Worm (Caenorhabditis elegans): ENCODE data around the gene hyls-1.
A peak's percentile ranks its signal among the peaks of the same experiment; 100 is the strongest.

hyls-1 gene

DNA sequence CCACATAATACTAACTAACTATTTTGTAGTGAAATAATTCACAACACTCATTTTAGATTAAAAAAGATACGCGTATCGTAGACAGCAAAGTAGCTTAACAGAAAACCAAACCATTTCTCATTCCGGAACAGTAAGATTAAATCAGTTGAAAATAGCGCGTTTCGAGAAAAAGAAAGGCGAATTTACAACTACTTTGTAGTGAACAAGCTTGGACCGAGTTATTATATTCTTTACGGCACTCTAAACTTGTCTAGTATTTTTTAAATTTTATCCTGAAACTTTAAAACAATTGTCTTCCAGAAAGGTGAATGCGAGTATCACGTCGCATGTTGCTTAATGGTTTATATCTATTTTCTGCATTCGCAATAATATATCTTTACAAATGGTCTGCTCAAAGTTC is 41.9 kb downstream of the hyls-1 start, which contains the start of gene C13A2.4:
Gene C13A2.4, plus strand, starts transcription at position 301 of the 400 bp plus-strand sequence.
- TF ChIP-seq R02D3.7 (tag; optimal IDR thresholded peaks at IDR 0.05) = no peak
- no peak for TF ChIP-seq fos-1 (tag; optimal IDR thresholded peaks at IDR 0.05)
- no peak for TF ChIP-seq mbf-1 (tag; optimal IDR thresholded peaks at IDR 0.05)
- no peak for TF ChIP-seq elt-1 (tag; optimal IDR thresholded peaks at IDR 0.05)
- TF ChIP-seq aly-2 (tag; optimal IDR thresholded peaks at IDR 0.05) = no peak
- no peak for TF ChIP-seq nhr-6 (tag; optimal IDR thresholded peaks at IDR 0.05)
- no peak for TF ChIP-seq unc-62 (GFP tag; optimal IDR thresholded peaks at IDR 0.05)
- no peak for TF ChIP-seq lsy-2 (tag; optimal IDR thresholded peaks at IDR 0.05)
- no peak for TF ChIP-seq ztf-1 (GFP tag; conservative IDR thresholded peaks at IDR 0.05)
- no peak for TF ChIP-seq ceh-16 (tag; optimal IDR thresholded peaks at IDR 0.05)
- no peak for TF ChIP-seq dmd-4 (tag; optimal IDR thresholded peaks at IDR 0.05)
- no peak for TF ChIP-seq ama-1 (optimal IDR thresholded peaks at IDR 0.05)
- TF ChIP-seq crh-2 (tag; optimal IDR thresholded peaks at IDR 0.05) = no peak
- TF ChIP-seq alr-1 (tag; optimal IDR thresholded peaks at IDR 0.05) = no peak
- TF ChIP-seq ZK546.5 (tag; optimal IDR thresholded peaks at IDR 0.05) = no peak
- TF ChIP-seq nhr-12 (tag; optimal IDR thresholded peaks at IDR 0.05) = no peak
- no peak for TF ChIP-seq sma-3 (GFP tag; optimal IDR thresholded peaks at IDR 0.05)

DNA sequence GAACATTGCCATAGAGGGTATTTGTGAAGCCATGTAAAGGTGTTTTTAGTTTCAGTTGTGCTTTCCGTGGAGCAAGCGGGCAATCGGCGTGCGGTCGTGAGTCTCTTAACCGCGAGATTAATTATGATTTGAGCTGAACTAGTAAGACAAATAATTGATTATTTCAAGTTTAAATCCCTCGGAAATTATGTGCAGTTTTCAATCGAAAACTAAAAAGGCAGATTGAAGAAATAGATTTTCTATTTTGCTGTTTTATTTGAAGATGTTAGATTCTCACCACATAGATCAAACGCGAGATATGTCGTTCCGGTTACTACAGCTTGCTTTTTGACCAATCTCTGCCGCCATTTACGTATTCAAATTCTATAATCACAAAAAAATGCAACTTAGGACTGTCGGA is 44.9 kb downstream of the hyls-1 start, which contains the start of gene C13A2.3:
Gene C13A2.3, plus strand, starts transcription at position 301 of the 400 bp plus-strand sequence.
- no peak for TF ChIP-seq nhr-10 (tag; optimal IDR thresholded peaks at IDR 0.05)
- TF ChIP-seq sma-3 (GFP tag; optimal IDR thresholded peaks at IDR 0.05) = no peak
- no peak for TF ChIP-seq nhr-23 (tag; optimal IDR thresholded peaks at IDR 0.05)
- TF ChIP-seq sem-4 (tag; optimal IDR thresholded peaks at IDR 0.05) = no peak
- TF ChIP-seq egl-27 (tag; optimal IDR thresholded peaks at IDR 0.05) = no peak
- TF ChIP-seq mab-5 (tag; optimal IDR thresholded peaks at IDR 0.05) = no peak
- TF ChIP-seq skn-1 (tag; optimal IDR thresholded peaks at IDR 0.05) = no peak
- no peak for TF ChIP-seq unc-39 (tag; optimal IDR thresholded peaks at IDR 0.05)
- no peak for TF ChIP-seq gmeb-1 (tag; optimal IDR thresholded peaks at IDR 0.05)
- TF ChIP-seq mbf-1 (tag; optimal IDR thresholded peaks at IDR 0.05) = no peak
- no peak for TF ChIP-seq nhr-129 (tag; optimal IDR thresholded peaks at IDR 0.05)
- no peak for TF ChIP-seq ztf-11 (tag; optimal IDR thresholded peaks at IDR 0.05)
- no peak for TF ChIP-seq aly-2 (tag; optimal IDR thresholded peaks at IDR 0.05)
- no peak for TF ChIP-seq lin-13 (GFP tag; optimal IDR thresholded peaks at IDR 0.05)
- no peak for TF ChIP-seq ceh-82 (tag; optimal IDR thresholded peaks at IDR 0.05)
- TF ChIP-seq nhr-11 (tag; optimal IDR thresholded peaks at IDR 0.05) = no peak
- TF ChIP-seq nhr-25 (tag; optimal IDR thresholded peaks at IDR 0.05) = no peak
- TF ChIP-seq ztf-1 (GFP tag; conservative IDR thresholded peaks at IDR 0.05) = no peak

ce11 chrV:7288699-7289098 is 51.5 kb downstream of the hyls-1 start, which contains the start of gene C13A2.1:
Gene C13A2.1, plus strand, starts transcription at chrV:7288999.
- peak; percentile 6 for TF ChIP-seq elt-1 (tag; optimal IDR thresholded peaks at IDR 0.05)
- TF ChIP-seq aly-2 (tag; optimal IDR thresholded peaks at IDR 0.05) = no peak
- TF ChIP-seq unc-62 (GFP tag; optimal IDR thresholded peaks at IDR 0.05) = no peak
- TF ChIP-seq skn-1 (tag; optimal IDR thresholded peaks at IDR 0.05) = no peak
- TF ChIP-seq nhr-21 (tag; optimal IDR thresholded peaks at IDR 0.05) = no peak
- no peak for TF ChIP-seq mbf-1 (tag; optimal IDR thresholded peaks at IDR 0.05)
- TF ChIP-seq gmeb-1 (tag; optimal IDR thresholded peaks at IDR 0.05) = no peak
